Worm (Caenorhabditis elegans) whole organism, late embryonic: ENCODE data around the gene Y75B8A.44.

Experiments
- T23F11.4 ChIP-seq: fragments of 200-800 bp; sonication (Bioruptor generic); optimal IDR thresholded peaks from 2 replicates; lab custom pipeline; 2018; ENCODE audit warnings: mild to moderate bottlenecking, missing genetic modification characterization, missing compliant biosample characterization
- ama-1 ChIP-seq: fragments of 150-350 bp; optimal IDR thresholded peaks from 2 replicates; lab custom pipeline; 2014
- fkh-10 ChIP-seq: fragments of 150-350 bp; optimal IDR thresholded peaks from 2 replicates; lab custom pipeline; 2014; ENCODE audit warnings: missing biosample characterization, missing genetic modification reagents, missing genetic modification characterization
- hlh-15 ChIP-seq: sonication (generic microtip); optimal IDR thresholded peaks from 2 replicates; lab custom pipeline; 2016; ENCODE audit warnings: missing genetic modification characterization, missing compliant biosample characterization
- hlh-8 ChIP-seq: sonication (generic microtip); optimal IDR thresholded peaks from 2 replicates; lab custom pipeline; 2016; ENCODE audit warnings: missing genotype, missing genetic modification characterization, missing compliant biosample characterization
- nfya-1 ChIP-seq: sonication (generic microtip); optimal IDR thresholded peaks from 2 replicates; lab custom pipeline; 2017; ENCODE audit warnings: missing genetic modification characterization, mild to moderate bottlenecking, missing compliant biosample characterization, antibody characterized with exemption, moderate library complexity
- pha-4 ChIP-seq: fragments of 150-350 bp; optimal IDR thresholded peaks from 2 replicates; lab custom pipeline; 2018; ENCODE audit warnings: missing biosample characterization, missing genetic modification reagents, missing genetic modification characterization
- syd-9 ChIP-seq: sonication (generic microtip); optimal IDR thresholded peaks from 2 replicates; lab custom pipeline; 2016; ENCODE audit warnings: mild to moderate bottlenecking, missing genetic modification characterization, moderate library complexity, missing compliant biosample characterization

- no peak for TF ChIP-seq nfya-1
- TF ChIP-seq pha-4 (tag; lab: Kevin White, UChicago): no peak
- TF ChIP-seq syd-9 (tag; lab: Kevin White, UChicago): no peak
- TF ChIP-seq hlh-8 (tag; lab: Kevin White, UChicago): no peak
- TF ChIP-seq T23F11.4 (GFP tag; lab: Kevin White, UChicago): no peak
- no peak for TF ChIP-seq fkh-10 (GFP tag; lab: Kevin White, UChicago)
- TF ChIP-seq ama-1 (lab: Kevin White, UChicago): no peak
- TF ChIP-seq hlh-15: no peak
These were observed 41.1 kb downstream of the Y75B8A.44 start for ce11 chrIII:12235359-12235758.
